Fruit fly (Drosophila melanogaster): Measurements from ENCODE around the gene CG9590.

- TF ChIP-seq psq (optimal IDR thresholded peaks at IDR 0.05) (no peak), h (optimal IDR thresholded peaks at IDR 0.05) (no peak), ttk (optimal IDR thresholded peaks at IDR 0.05) (no peak)
Observed at dm6 chr3R:15794258-15794727, 7.8 kb downstream of the CG9590 start.
